Worm (Caenorhabditis elegans) whole organism, midembryonic: ENCODE data around the gene mog-3.

Experiments used
- T22C8.4 ChIP-seq: fragments of 200-800 bp; sonication (Bioruptor generic); IDR thresholded peaks from 2 replicates; pipeline ENCODE4 v1.3.6; 2022; ENCODE audit warnings: missing genetic modification characterization, missing compliant biosample characterization
- flt-1 ChIP-seq: fragments of 200-800 bp; sonication (Bioruptor generic); IDR thresholded peaks from 2 replicates; pipeline ENCODE4 v1.3.6; 2022; ENCODE audit warnings: missing genetic modification characterization, missing compliant biosample characterization
- tab-1 ChIP-seq: fragments of 200-800 bp; sonication (Bioruptor generic); IDR thresholded peaks from 2 replicates; pipeline ENCODE4 v1.3.6; 2022; ENCODE audit warnings: missing genetic modification characterization, missing compliant biosample characterization
- ztf-23 ChIP-seq: fragments of 200-800 bp; sonication (Bioruptor generic); IDR thresholded peaks from 2 replicates; pipeline ENCODE4 v1.3.6; 2022; ENCODE audit warnings: missing genetic modification reagents, missing genetic modification characterization, missing compliant biosample characterization

DNA sequence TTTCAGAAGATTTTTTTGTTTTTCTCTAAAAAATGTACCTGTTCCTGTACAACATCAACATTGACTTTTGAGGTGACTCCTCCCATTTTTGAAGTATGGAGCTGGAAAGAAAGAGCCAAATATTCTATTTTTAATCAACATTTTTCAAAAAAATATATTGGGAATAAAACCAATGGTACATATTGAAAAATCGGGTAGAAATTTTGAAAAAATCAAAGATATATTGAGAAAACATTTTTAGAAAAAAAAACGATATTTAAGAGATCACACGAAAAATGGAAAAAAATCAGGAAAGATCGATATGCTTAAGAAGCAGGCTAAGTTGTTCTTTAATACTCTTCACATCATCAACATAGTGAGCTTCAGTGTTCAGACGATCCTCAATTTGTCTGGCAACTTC lies 37.6 kb downstream of the mog-3 start, which contains the start of gene glrx-21:
- no peak for TF ChIP-seq flt-1 (GFP tag; lab: Robert Waterston, UW)
- no peak for TF ChIP-seq T22C8.4 (GFP tag; lab: Robert Waterston, UW)
- TF ChIP-seq tab-1 (GFP tag; lab: Robert Waterston, UW), result no peak
- no peak for TF ChIP-seq ztf-23 (GFP tag; lab: Robert Waterston, UW)
